Worm (Caenorhabditis elegans): ENCODE data around the gene C17F4.7.

C17F4.7 gene

DNA sequence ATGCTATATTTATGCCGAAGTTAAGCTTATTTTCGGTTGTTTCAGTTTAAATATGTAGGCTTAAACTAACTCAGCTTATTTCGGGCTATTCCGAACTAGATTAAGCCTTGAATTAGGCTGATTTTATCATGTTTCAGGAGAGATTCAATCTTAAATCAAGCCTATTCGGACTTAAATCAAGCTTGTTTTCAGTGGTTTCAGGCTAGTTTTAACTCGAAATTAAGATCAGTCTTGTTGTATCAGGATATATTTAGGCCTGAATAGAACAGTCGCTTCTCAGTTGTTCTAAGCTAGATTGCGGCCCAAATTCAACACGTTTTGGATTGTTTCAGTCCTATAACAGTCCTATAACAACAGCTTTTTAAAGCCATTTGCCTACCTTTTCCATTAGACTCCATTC lies 6.0 kb upstream of the C17F4.7 start:
- TF ChIP-seq K02D7.2 (tag; optimal IDR thresholded peaks at IDR 0.05) (no peak), fkh-10 (GFP tag; optimal IDR thresholded peaks at IDR 0.05) (no peak), pha-4 (tag; optimal IDR thresholded peaks at IDR 0.05) (no peak), fkh-6 (tag; optimal IDR thresholded peaks at IDR 0.05) (no peak), lim-6 (tag; optimal IDR thresholded peaks at IDR 0.05) (no peak), ceh-45 (GFP tag; IDR thresholded peaks at IDR 0.05) (no peak), ceh-18 (tag; optimal IDR thresholded peaks at IDR 0.05) (no peak), pros-1 (tag; optimal IDR thresholded peaks at IDR 0.05) (no peak), odd-2 (tag; optimal IDR thresholded peaks at IDR 0.05) (no peak), che-1 (tag; optimal IDR thresholded peaks at IDR 0.05) (no peak), ceh-48 (tag; optimal IDR thresholded peaks at IDR 0.05) (no peak)

DNA sequence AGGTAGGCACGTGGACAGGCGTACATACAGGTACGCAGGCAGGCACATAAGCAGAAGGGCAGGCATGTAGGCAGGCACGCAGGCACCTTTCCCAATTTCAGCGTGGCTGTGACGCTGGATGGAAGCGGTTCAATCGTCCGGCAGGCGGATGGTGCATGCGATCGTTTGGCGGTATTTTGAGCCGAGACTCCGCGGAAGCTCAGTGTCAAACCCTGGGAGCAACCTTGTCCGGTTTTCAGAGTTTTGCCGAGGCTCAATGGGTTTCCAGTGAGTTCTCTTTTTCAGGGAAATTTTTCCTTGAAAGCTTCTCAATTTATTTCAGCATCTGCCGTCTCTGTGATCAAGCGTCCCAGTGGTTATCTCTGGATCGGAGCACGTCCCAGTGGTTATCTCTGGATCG lies 4.4 kb upstream of the C17F4.7 start:
- TF ChIP-seq pqm-1 (tag; optimal IDR thresholded peaks at IDR 0.05), result no peak
- TF ChIP-seq Y22D7AL.16 (tag; optimal IDR thresholded peaks at IDR 0.05), result no peak

DNA sequence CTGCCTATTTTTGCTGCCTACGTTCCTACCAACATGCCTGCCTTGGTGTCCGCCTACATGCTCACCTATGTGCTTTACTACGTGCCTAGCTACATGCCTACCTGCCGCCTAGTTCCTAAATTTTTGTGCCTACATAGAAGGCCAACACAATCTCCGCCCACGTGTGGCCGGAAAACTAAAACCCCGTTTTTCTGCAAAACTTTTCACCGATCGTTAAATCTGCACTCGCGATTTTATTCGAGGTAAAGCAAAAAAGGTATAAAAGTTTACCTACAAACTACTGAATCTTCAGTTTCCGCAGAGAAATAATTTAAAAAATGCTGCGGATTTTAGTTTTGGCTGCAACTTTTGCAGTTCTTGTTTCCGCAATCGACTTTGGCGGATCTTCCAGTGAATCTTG lies 3.6 kb upstream of the C17F4.7 start, which contains the start of gene clec-124:
Gene clec-124 (plus strand): TSS at position 301 of the 400 bp plus-strand sequence.
- TF ChIP-seq pax-1 (tag; optimal IDR thresholded peaks at IDR 0.05), result no peak
- TF ChIP-seq tbx-7 (tag; optimal IDR thresholded peaks at IDR 0.05), result no peak
- no peak for TF ChIP-seq hlh-30 (tag; optimal IDR thresholded peaks at IDR 0.05; ENCODE audit: insufficient read depth)
- no peak for TF ChIP-seq Y22D7AL.16 (tag; optimal IDR thresholded peaks at IDR 0.05)

DNA sequence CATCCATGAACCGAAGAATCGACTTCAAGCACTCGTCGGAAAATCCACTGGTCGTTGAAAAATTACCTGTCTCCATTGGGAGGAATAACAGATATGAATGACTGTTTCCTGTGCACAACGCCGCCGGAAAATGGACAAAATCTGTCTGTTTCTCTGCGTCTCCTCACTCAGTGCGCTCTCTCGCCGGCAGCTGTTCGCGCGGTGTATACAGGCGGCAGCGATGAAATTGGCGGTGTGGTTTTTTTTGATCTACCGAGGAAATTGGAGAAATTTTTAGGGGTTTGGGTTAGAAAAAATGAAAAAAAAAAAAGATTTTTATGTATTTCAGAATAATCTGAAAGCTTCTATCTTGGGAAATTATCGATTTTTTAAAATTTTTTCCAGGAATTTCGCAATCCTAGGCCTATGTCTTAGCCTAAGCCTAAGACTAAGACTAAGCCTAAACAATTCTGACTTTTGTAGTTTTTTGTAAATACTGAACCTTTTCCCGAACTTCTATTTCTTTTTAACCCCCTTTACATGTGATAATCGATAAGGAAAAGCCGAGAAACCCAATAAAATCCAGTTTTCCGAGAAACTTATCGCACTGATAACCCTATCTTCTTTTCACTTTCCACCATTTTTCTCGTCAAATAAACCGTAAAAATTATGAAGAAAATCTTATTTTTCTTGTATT lies 2.4 kb upstream of the C17F4.7 start, which contains the start of the genes fbxc-50 and C17F4.2:
Gene fbxc-50 (minus strand): TSS at position 81 of the 676 bp plus-strand sequence.
Gene C17F4.2 (plus strand): TSS at position 626 of the 676 bp plus-strand sequence.
- TF ChIP-seq nhr-232 (tag; optimal IDR thresholded peaks at IDR 0.05), result no peak
- no peak for TF ChIP-seq nhr-11 (tag; optimal IDR thresholded peaks at IDR 0.05)
- TF ChIP-seq K09A11.1 (tag; optimal IDR thresholded peaks at IDR 0.05; ENCODE audit: insufficient read depth), result no peak
- TF ChIP-seq pha-4 (tag; optimal IDR thresholded peaks at IDR 0.05), result no peak
- no peak for TF ChIP-seq ceh-19 (GFP tag; optimal IDR thresholded peaks at IDR 0.05)
- no peak for TF ChIP-seq F13H6.1 (tag; optimal IDR thresholded peaks at IDR 0.05)
- no peak for TF ChIP-seq nfya-1 (tag; optimal IDR thresholded peaks at IDR 0.05)
- no peak for TF ChIP-seq ceh-9 (tag; optimal IDR thresholded peaks at IDR 0.05)
- no peak for TF ChIP-seq elt-4 (tag; optimal IDR thresholded peaks at IDR 0.05)

DNA sequence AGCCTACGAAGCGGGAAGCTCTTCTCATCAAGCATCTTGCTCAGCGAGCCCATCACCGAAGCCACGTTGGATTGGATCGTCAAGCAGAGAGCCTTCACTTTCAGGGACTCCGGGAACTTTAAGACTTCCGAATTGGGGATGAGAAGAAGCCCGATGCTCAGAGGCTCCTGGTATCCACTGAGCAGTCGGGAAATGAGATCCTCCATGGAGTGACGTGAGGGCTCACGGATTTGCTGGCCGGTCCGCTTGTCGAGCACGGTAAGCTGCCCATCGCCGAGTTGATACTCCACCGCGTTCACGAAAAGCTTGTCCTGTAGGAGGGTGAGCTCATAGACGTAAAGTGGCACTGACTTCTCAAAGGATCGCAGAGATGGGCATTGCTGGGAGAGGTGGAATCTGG lies 1.7 kb upstream of the C17F4.7 start:
- TF ChIP-seq C38D4.7 (GFP tag; optimal IDR thresholded peaks at IDR 0.05) (no peak), ceh-22 (tag; optimal IDR thresholded peaks at IDR 0.05) (no peak), fkh-6 (tag; optimal IDR thresholded peaks at IDR 0.05) (no peak), hlh-13 (GFP tag; optimal IDR thresholded peaks at IDR 0.05) (no peak), Y22D7AL.16 (tag; optimal IDR thresholded peaks at IDR 0.05) (no peak), madf-2 (tag; optimal IDR thresholded peaks at IDR 0.05) (no peak), ceh-45 (GFP tag; IDR thresholded peaks at IDR 0.05) (no peak)

DNA sequence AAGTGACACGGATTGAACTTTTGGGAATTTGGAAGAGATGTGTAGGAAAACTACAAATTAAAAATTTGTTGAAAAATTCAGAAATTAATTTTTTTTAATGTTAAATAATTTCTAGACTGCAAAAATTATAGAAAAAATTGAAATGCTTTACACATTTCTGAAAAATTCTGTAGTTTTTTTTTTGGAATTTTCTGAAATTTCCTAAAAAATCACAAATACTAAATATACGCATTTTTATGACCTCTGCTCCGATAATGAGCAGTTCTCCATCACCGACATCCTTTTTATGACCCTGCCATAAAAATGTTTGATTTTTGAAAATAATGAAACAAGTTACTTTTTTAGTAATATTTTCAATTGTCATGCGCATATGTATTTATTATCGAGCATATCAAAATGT lies 1.1 kb downstream of the C17F4.7 start:
- no peak for TF ChIP-seq fkh-10 (GFP tag; optimal IDR thresholded peaks at IDR 0.05)
- TF ChIP-seq hlh-8 (tag; optimal IDR thresholded peaks at IDR 0.05), result no peak
- TF ChIP-seq odd-2 (tag; optimal IDR thresholded peaks at IDR 0.05), result no peak
- no peak for TF ChIP-seq ceh-24 (tag; optimal IDR thresholded peaks at IDR 0.05)
- no peak for TF ChIP-seq ref-2 (tag; optimal IDR thresholded peaks at IDR 0.05)
- TF ChIP-seq ceh-18 (tag; optimal IDR thresholded peaks at IDR 0.05), result no peak
